Fruit fly (Drosophila melanogaster): ENCODE results near the gene Ada2b.
A peak's percentile ranks its signal among the peaks of the same experiment; 100 is the strongest.

The Ada2b gene

DNA sequence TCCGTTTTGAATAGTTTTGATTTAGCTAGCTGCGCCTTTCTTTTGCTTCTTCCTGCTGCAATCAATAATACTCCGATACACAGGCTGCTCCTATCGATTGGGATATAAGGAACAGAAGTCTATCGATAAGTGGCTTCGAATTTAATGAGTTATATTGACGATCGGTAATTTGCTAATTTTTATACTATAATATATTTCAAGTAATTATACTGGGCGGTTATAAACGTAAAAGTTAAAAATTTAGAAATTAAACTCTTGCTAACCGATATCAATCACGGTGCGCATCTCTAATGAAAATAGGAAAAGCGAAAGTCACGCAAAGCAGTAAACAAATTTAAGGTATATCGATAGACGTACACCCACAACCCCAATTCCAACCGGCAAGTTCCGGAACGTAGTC is 3.4 kb upstream of the Ada2b start, which contains the start of the genes CG9636, CG18749 and CG33722 (continued):
- TF ChIP-seq CG10267 (tag; optimal IDR thresholded peaks at IDR 0.05) (peak; percentile 79), slbo (GFP tag; IDR thresholded peaks at IDR 0.05) (peak; percentile 67; the same call in 1 of the 2 replicates), D19B (GFP tag; optimal IDR thresholded peaks at IDR 0.05) (no peak), H2.0 (GFP tag; IDR thresholded peaks at IDR 0.05) (peak; percentile 25; the same call in 1 of the 2 replicates), sens-2 (GFP tag; IDR thresholded peaks at IDR 0.05) (peak; percentile 37; the same call in 1 of the 2 replicates), H15 (GFP tag; IDR thresholded peaks at IDR 0.05) (peak; percentile 73; the same call in 2 of the 3 replicates), CG18599 (GFP tag; optimal IDR thresholded peaks at IDR 0.05) (peak; percentile 80), CG4820 (GFP tag; optimal IDR thresholded peaks at IDR 0.05) (peak; percentile 47), CG11696 (GFP tag; IDR thresholded peaks at IDR 0.05) (0 out of 2 replicates have a peak, but pooled peaks have one; percentile 23), HLH3B (GFP tag; IDR thresholded peaks at IDR 0.05) (peak; percentile 60; the same call in 1 of the 2 replicates), Med (GFP tag) (peak; percentile 84), CG34224 (GFP tag; IDR thresholded peaks at IDR 0.05; ENCODE audit: partially characterized antibody) (peak; percentile 97), Rfx (GFP tag; IDR thresholded peaks at IDR 0.05) (peak; percentile 71), Sry-β (GFP tag; optimal IDR thresholded peaks at IDR 0.05) (peak; percentile 77), ranshi (GFP tag; IDR thresholded peaks at IDR 0.05) (0 out of 2 replicates have a peak, but pooled peaks have one; percentile 42), abd-A (tag; optimal IDR thresholded peaks at IDR 0.05) (no peak), CG11247 (GFP tag; IDR thresholded peaks at IDR 0.05) (peak; percentile 61; the same call in 1 of the 2 replicates), CG17385 (GFP tag; optimal IDR thresholded peaks at IDR 0.05) (peak; percentile 84), CG10543 (GFP tag; optimal IDR thresholded peaks at IDR 0.05) (peak; percentile 57), trem (tag; optimal IDR thresholded peaks at IDR 0.05) (peak; percentile 86), CG3281 (GFP tag; optimal IDR thresholded peaks at IDR 0.05) (peak; percentile 60), CG14667 (GFP tag; IDR thresholded peaks at IDR 0.05) (peak; percentile 20; the same call in 1 of the 2 replicates), gsb-n (tag; optimal IDR thresholded peaks at IDR 0.05) (peak; percentile 67), CG13624 (GFP tag; optimal IDR thresholded peaks at IDR 0.05) (peak; percentile 31), CG11456 (GFP tag; IDR thresholded peaks at IDR 0.05) (peak; percentile 40; the same call in 1 of the 3 replicates), Adf1 (GFP tag; IDR thresholded peaks at IDR 0.05) (peak; percentile 30), CG17612 (GFP tag; IDR thresholded peaks at IDR 0.05) (no peak), CG17361 (GFP tag; IDR thresholded peaks at IDR 0.05) (peak; percentile 80), CG15269 (tag; optimal IDR thresholded peaks at IDR 0.05) (peak; percentile 61), bbx (GFP tag; IDR thresholded peaks at IDR 0.05; ENCODE audit: partially characterized antibody) (peak; percentile 89), esg (GFP tag; conservative IDR thresholded peaks at IDR 0.05) (peak; percentile 43), CG5953 (GFP tag; IDR thresholded peaks at IDR 0.05) (0 out of 2 replicates have a peak, but pooled peaks have one; percentile 11), CG14965 (GFP tag; optimal IDR thresholded peaks at IDR 0.05; ENCODE audit: borderline replicate concordance) (no peak), Sox102F (GFP tag; optimal IDR thresholded peaks at IDR 0.05) (peak; percentile 68), Hand (GFP tag; optimal IDR thresholded peaks at IDR 0.05) (peak; percentile 41), sc (optimal IDR thresholded peaks at IDR 0.05) (no peak), sc (GFP tag; optimal IDR thresholded peaks at IDR 0.05) (peak; percentile 28), odd (GFP tag; optimal IDR thresholded peaks at IDR 0.05) (peak; percentile 17), CG12744 (GFP tag; optimal IDR thresholded peaks at IDR 0.05) (peak; percentile 36), CG15514 (GFP tag; optimal IDR thresholded peaks at IDR 0.05) (peak; percentile 96), eyg (GFP tag; optimal IDR thresholded peaks at IDR 0.05) (no peak), CG17829 (tag; optimal IDR thresholded peaks at IDR 0.05) (peak; percentile 82), fru (optimal IDR thresholded peaks at IDR 0.05) (no peak), psq (GFP tag; optimal IDR thresholded peaks at IDR 0.05) (peak; percentile 43), CG13296 (GFP tag; optimal IDR thresholded peaks at IDR 0.05) (peak; percentile 68), pan (optimal IDR thresholded peaks at IDR 0.05) (no peak), pan (GFP tag; optimal IDR thresholded peaks at IDR 0.05 in 1 of 2, IDR thresholded peaks at IDR 0.05 in 1 of 2) (peak in 1 of 2 experiments; percentile 66), CG1529 (GFP tag; optimal IDR thresholded peaks at IDR 0.05) (peak; percentile 35), run (tag; optimal IDR thresholded peaks at IDR 0.05) (peak; percentile 3), ems (GFP tag; optimal IDR thresholded peaks at IDR 0.05) (peak; percentile 63), CTCF (GFP tag; optimal IDR thresholded peaks at IDR 0.05) (peak; percentile 10), dimm (GFP tag; IDR thresholded peaks at IDR 0.05) (no peak)

Data from whole organism, embryonic.